Fruit fly (Drosophila melanogaster) whole organism, embryonic: Measurements from ENCODE around the gene Trf5.

Experiments used
- Abd-B ChIP-seq: fragments of 200-800 bp; sonication (Bioruptor generic); optimal IDR thresholded peaks from 2 replicates; lab custom pipeline; 2018; ENCODE audit warnings: missing biosample characterization, mild to moderate bottlenecking, missing genetic modification characterization, moderate library complexity
- Antp ChIP-seq: fragments of 200-800 bp; sonication (Bioruptor generic); optimal IDR thresholded peaks from 3 replicates; lab custom pipeline; 2016; ENCODE audit warnings: missing biosample characterization, missing genetic modification characterization
- Atf3 ChIP-seq: fragments of 200-800 bp; sonication (Bioruptor generic); optimal IDR thresholded peaks from 3 replicates; lab custom pipeline; 2016; ENCODE audit warnings: missing biosample characterization, missing genetic modification characterization
- CG10366 ChIP-seq: fragments of 200-800 bp; sonication (Bioruptor generic); IDR thresholded peaks from 2 replicates; pipeline ENCODE4 v1.3.6; 2022; ENCODE audit warnings: missing biosample characterization, missing genetic modification characterization
- CG10565 ChIP-seq: fragments of 200-800 bp; sonication (Bioruptor generic); optimal IDR thresholded peaks from 3 replicates; lab custom pipeline; 2016; ENCODE audit warnings: missing biosample characterization, mild to moderate bottlenecking, missing genetic modification characterization
- CG11093 ChIP-seq: fragments of 200-800 bp; sonication (Bioruptor generic); IDR thresholded peaks from 3 replicates; pipeline ENCODE4 v1.3.6; 2022; ENCODE audit warnings: missing biosample characterization, missing genetic modification characterization
- CG11695 ChIP-seq: fragments of 200-800 bp; sonication (Bioruptor generic); IDR thresholded peaks from 3 replicates; pipeline ENCODE4 v1.3.6; 2022; ENCODE audit warnings: missing biosample characterization, missing genetic modification characterization
- CG12071 ChIP-seq: fragments of 200-800 bp; sonication (Bioruptor generic); optimal IDR thresholded peaks from 3 replicates; lab custom pipeline; 2018; ENCODE audit warnings: missing biosample characterization, mild to moderate bottlenecking, missing genetic modification characterization
- CG12219 ChIP-seq: fragments of 200-800 bp; sonication (Bioruptor generic); optimal IDR thresholded peaks from 3 replicates; lab custom pipeline; 2018; ENCODE audit warnings: missing biosample characterization, mild to moderate bottlenecking, missing genetic modification characterization
- CG13894 ChIP-seq: fragments of 200-800 bp; sonication (Bioruptor generic); optimal IDR thresholded peaks from 3 replicates; lab custom pipeline; 2018; ENCODE audit warnings: missing biosample characterization, mild to moderate bottlenecking, missing genetic modification characterization, moderate library complexity
- CG1603 ChIP-seq: fragments of 200-800 bp; sonication (Bioruptor generic); optimal IDR thresholded peaks from 2 replicates; lab custom pipeline; 2019; ENCODE audit warnings: missing biosample characterization, mild to moderate bottlenecking, missing genetic modification characterization, moderate library complexity
- CG1792 ChIP-seq: fragments of 200-800 bp; sonication (Bioruptor generic); optimal IDR thresholded peaks from 2 replicates; lab custom pipeline; 2016; ENCODE audit warnings: missing biosample characterization, missing genetic modification characterization
- CG2116 ChIP-seq: fragments of 200-800 bp; sonication (Bioruptor generic); optimal IDR thresholded peaks from 3 replicates; lab custom pipeline; 2018; ENCODE audit warnings: missing biosample characterization, mild to moderate bottlenecking, missing genetic modification characterization
- CG42726 ChIP-seq: fragments of 200-800 bp; sonication (Bioruptor generic); IDR thresholded peaks from 2 replicates; pipeline ENCODE4 v1.3.6; 2022; ENCODE audit warnings: missing biosample characterization, missing genetic modification characterization; ENCODE audit not compliant: partially characterized antibody
- CG4404 ChIP-seq: fragments of 200-800 bp; sonication (Bioruptor generic); IDR thresholded peaks from 2 replicates; pipeline ENCODE4 v1.3.6; 2022; ENCODE audit warnings: missing biosample characterization, missing genetic modification characterization
- CG7786 ChIP-seq: fragments of 200-800 bp; sonication (Bioruptor generic); optimal IDR thresholded peaks from 2 replicates; lab custom pipeline; 2016; ENCODE audit warnings: missing biosample characterization, missing genetic modification characterization
- CG8944 ChIP-seq: fragments of 200-800 bp; sonication (Bioruptor generic); optimal IDR thresholded peaks from 3 replicates; lab custom pipeline; 2016; ENCODE audit warnings: missing biosample characterization, missing genetic modification characterization
- CG9932 ChIP-seq: fragments of 200-800 bp; sonication (Bioruptor generic); IDR thresholded peaks from 2 replicates; pipeline ENCODE4 v1.3.6; 2022; ENCODE audit warnings: missing biosample characterization, missing genetic modification characterization
- D19B ChIP-seq: fragments of 200-800 bp; sonication (Bioruptor generic); optimal IDR thresholded peaks from 2 replicates; lab custom pipeline; 2017; ENCODE audit warnings: missing biosample characterization, mild to moderate bottlenecking, missing genetic modification characterization
- Doc3 ChIP-seq: fragments of 200-800 bp; sonication (Bioruptor generic); IDR thresholded peaks from 3 replicates; pipeline ENCODE4 v1.3.6; 2022; ENCODE audit warnings: missing biosample characterization, missing genetic modification characterization; ENCODE audit not compliant: partially characterized antibody
- GATAe ChIP-seq: fragments of 200-800 bp; sonication (Bioruptor generic); conservative IDR thresholded peaks from 2 replicates; pipeline ENCODE4 v1.3.6; 2022; ENCODE audit warnings: missing biosample characterization, missing genetic modification characterization
- HHEX ChIP-seq: fragments of 200-800 bp; sonication (Bioruptor generic); optimal IDR thresholded peaks from 3 replicates; lab custom pipeline; 2017; ENCODE audit warnings: missing biosample characterization, mild to moderate bottlenecking, missing genetic modification characterization, missing genetic modification reagents
- Hmr ChIP-seq: fragments of 200-800 bp; sonication (Bioruptor generic); optimal IDR thresholded peaks from 3 replicates; lab custom pipeline; 2017; ENCODE audit warnings: mild to moderate bottlenecking, missing biosample characterization, missing genetic modification reagents, missing genetic modification characterization
- MESR4 ChIP-seq: fragments of 200-800 bp; sonication (Bioruptor generic); optimal IDR thresholded peaks from 2 replicates; lab custom pipeline; 2018; ENCODE audit warnings: missing biosample characterization, mild to moderate bottlenecking, missing genetic modification characterization, moderate library complexity
- NK7.1 ChIP-seq: fragments of 200-800 bp; sonication (Bioruptor generic); optimal IDR thresholded peaks from 3 replicates; lab custom pipeline; 2016; ENCODE audit warnings: missing biosample characterization, missing genetic modification characterization
- PHDP ChIP-seq: fragments of 200-800 bp; sonication (Bioruptor generic); optimal IDR thresholded peaks from 3 replicates; lab custom pipeline; 2018; ENCODE audit warnings: missing biosample characterization, mild to moderate bottlenecking, missing genetic modification characterization, moderate library complexity
- Xrp1 ChIP-seq: fragments of 200-800 bp; sonication (Bioruptor generic); IDR thresholded peaks from 2 replicates; pipeline ENCODE4 v1.3.6; 2022; ENCODE audit warnings: missing biosample characterization, missing genetic modification characterization
- br ChIP-seq: fragments of >200 bp; optimal IDR thresholded peaks from 2 replicates; lab custom pipeline; 2017
- disco-r ChIP-seq: fragments of 200-800 bp; sonication (Bioruptor generic); optimal IDR thresholded peaks from 2 replicates; lab custom pipeline; 2016; ENCODE audit warnings: missing biosample characterization, missing genetic modification characterization
- hbn ChIP-seq: fragments of 200-800 bp; sonication (Bioruptor generic); IDR thresholded peaks from 2 replicates; pipeline ENCODE4 v1.3.6; 2022; ENCODE audit warnings: missing biosample characterization, missing genetic modification characterization; ENCODE audit not compliant: partially characterized antibody
- hkb ChIP-seq, 2 experiments: fragments of 200-800 bp in 1 of 2; fragments of >200 bp in 1 of 2; sonication (Bioruptor generic) in 1 of 2; IDR thresholded peaks in 1 of 2; optimal IDR thresholded peaks in 1 of 2; 2 replicates each; pipeline versions ENCODE4 v1.3.6 to Lab custom; 2017 to 2022; ENCODE audit warnings: missing biosample characterization in 1 of 2, missing genetic modification characterization in 1 of 2
- jigr1 ChIP-seq: fragments of 200-800 bp; sonication (Bioruptor generic); IDR thresholded peaks from 3 replicates; pipeline ENCODE4 v1.3.6; 2022; ENCODE audit warnings: missing biosample characterization, missing genetic modification characterization
- knrl ChIP-seq: fragments of 200-800 bp; sonication (Bioruptor generic); IDR thresholded peaks from 3 replicates; pipeline ENCODE4 v1.3.6; 2022; ENCODE audit warnings: missing biosample characterization, missing genetic modification characterization; ENCODE audit not compliant: partially characterized antibody
- lola ChIP-seq, 3 experiments: fragments of >200 bp in 2 of 3; fragments of 200-800 bp in 1 of 3; sonication (Bioruptor generic) in 1 of 3; optimal IDR thresholded peaks; 2 replicates each; lab custom pipeline; 2017 to 2019; ENCODE audit warnings: missing biosample characterization in 3 of 3, missing genetic modification characterization in 3 of 3, mild to moderate bottlenecking in 1 of 3, moderate library complexity in 1 of 3
- otp ChIP-seq: fragments of 200-800 bp; sonication (Bioruptor generic); IDR thresholded peaks from 3 replicates; pipeline ENCODE4, ENCODE4 v1.3.6; 2022; ENCODE audit warnings: missing biosample characterization, missing genetic modification characterization
- p53 ChIP-seq: fragments of 200-800 bp; sonication (Bioruptor generic); optimal IDR thresholded peaks from 2 replicates; lab custom pipeline; 2016; ENCODE audit warnings: missing biosample characterization, missing genetic modification characterization
- pho ChIP-seq: fragments of 200-800 bp; sonication (Bioruptor generic); optimal IDR thresholded peaks from 2 replicates; lab custom pipeline; 2016; ENCODE audit warnings: missing biosample characterization, missing genetic modification characterization
- prd ChIP-seq, 3 experiments: fragments of >200 bp in 2 of 3; fragments of 200-800 bp in 1 of 3; sonication (Bioruptor generic) in 1 of 3; optimal IDR thresholded peaks in 2 of 3; IDR thresholded peaks in 1 of 3; 2 replicates in 2 of 3; 3 replicates in 1 of 3; pipeline versions ENCODE4 v1.3.6 to Lab custom; 2017 to 2022; ENCODE audit warnings: missing biosample characterization in 1 of 3, missing genetic modification characterization in 1 of 3
- unpg ChIP-seq: fragments of 200-800 bp; sonication (Bioruptor generic); optimal IDR thresholded peaks from 3 replicates; lab custom pipeline; 2018; ENCODE audit warnings: missing biosample characterization, mild to moderate bottlenecking, missing genetic modification characterization, moderate library complexity
- vvl ChIP-seq: fragments of 200-800 bp; sonication (Bioruptor generic); IDR thresholded peaks from 2 replicates; pipeline ENCODE4 v1.3.6; 2022; ENCODE audit warnings: missing biosample characterization, missing genetic modification characterization
- wdn ChIP-seq: fragments of 200-800 bp; sonication (Bioruptor generic); IDR thresholded peaks from 2 replicates; pipeline ENCODE4 v1.3.6; 2022; ENCODE audit warnings: missing biosample characterization, missing genetic modification characterization
- wek ChIP-seq: fragments of 200-800 bp; sonication (Bioruptor generic); optimal IDR thresholded peaks from 3 replicates; lab custom pipeline; 2018; ENCODE audit warnings: missing biosample characterization, mild to moderate bottlenecking, missing genetic modification characterization, moderate library complexity
- z ChIP-seq: fragments of 200-800 bp; sonication (Bioruptor generic); IDR thresholded peaks from 3 replicates; pipeline ENCODE4 v1.3.6; 2022; ENCODE audit warnings: missing biosample characterization, missing genetic modification characterization

Gene Trf5

DNA sequence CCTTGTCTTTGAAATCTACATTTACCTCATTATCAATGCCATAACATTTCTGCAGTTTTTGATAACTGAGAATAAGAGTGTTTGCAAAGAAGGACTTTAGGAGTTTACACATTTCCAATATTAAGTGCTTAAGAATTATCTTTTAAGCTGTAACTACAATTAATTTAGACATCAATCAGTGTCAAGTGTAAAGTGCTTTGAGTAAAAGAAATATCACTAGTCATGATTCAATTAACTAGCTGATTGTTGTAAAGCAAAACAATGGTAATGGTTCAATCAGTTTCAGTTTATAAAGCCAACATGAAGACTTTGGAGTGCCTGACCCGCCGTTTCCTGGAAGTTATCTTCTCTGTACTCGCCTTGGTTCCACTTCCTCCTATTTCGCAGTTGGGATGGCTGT lies 26.7 kb downstream of the Trf5 start, which contains the start of gene Gr23a:
Gene Gr23a (plus strand): TSS at position 301 of the 400 bp plus-strand sequence.
- TF ChIP-seq CG4404 (GFP tag; lab: Robert Waterston, UW) (no peak), wek (GFP tag; lab: Kevin White, UChicago) (no peak), CG1792 (GFP tag; lab: Kevin White, UChicago) (no peak), CG12219 (GFP tag; lab: Kevin White, UChicago) (no peak), CG11695 (GFP tag; lab: Robert Waterston, UW) (no peak), Hmr (GFP tag; lab: Kevin White, UChicago) (no peak), CG2116 (GFP tag; lab: Kevin White, UChicago) (no peak), Xrp1 (GFP tag; lab: Robert Waterston, UW) (no peak), pho (GFP tag; lab: Kevin White, UChicago) (no peak), br (lab: Kevin White, UChicago) (no peak), PHDP (no peak), Abd-B (GFP tag; lab: Kevin White, UChicago) (no peak), lola (GFP tag; optimal IDR thresholded peaks at IDR 0.05; lab: Kevin White, UChicago) (no peak), D19B (GFP tag; lab: Kevin White, UChicago) (no peak), Doc3 (GFP tag; lab: Robert Waterston, UW) (no peak)

DNA sequence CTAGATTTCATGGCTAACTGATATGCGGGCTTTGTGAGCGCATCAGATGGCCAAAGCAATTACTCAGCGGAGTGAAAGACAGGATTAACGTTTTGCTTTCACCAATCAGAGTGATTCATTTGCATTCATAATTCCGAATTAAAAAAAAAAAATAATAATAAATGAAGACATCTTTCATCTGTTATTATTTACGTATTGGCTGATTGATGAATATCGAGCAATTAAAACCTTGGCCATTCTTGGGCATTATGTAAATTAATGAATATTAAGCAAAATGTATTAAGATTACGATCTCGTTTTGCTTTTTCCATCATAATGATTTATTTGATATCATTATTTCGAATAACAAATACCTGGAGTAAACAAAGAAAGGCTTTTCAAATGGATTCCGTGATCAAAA lies 31.5 kb downstream of the Trf5 start, which contains the start of gene Trf4:
Gene Trf4 (plus strand): TSS at position 301 of the 400 bp plus-strand sequence.
- TF ChIP-seq CG13894 (tag; lab: Kevin White, UChicago) (no peak), CG8944 (GFP tag; lab: Kevin White, UChicago) (no peak), GATAe (no peak)

- TF ChIP-seq hbn, result no peak
- TF ChIP-seq CG1603 (tag; lab: Kevin White, UChicago), result no peak
- no peak for TF ChIP-seq MESR4
- no peak for TF ChIP-seq jigr1 (GFP tag; lab: Robert Waterston, UW)
- TF ChIP-seq HHEX, result no peak
- 0 out of 2 replicates have a peak, but pooled peaks have one; percentile 23 for TF ChIP-seq CG9932 (GFP tag; lab: Robert Waterston, UW)
- TF ChIP-seq CG10565 (GFP tag; lab: Kevin White, UChicago), result no peak
- TF ChIP-seq Atf3 (GFP tag; lab: Kevin White, UChicago), result no peak
- TF ChIP-seq knrl (GFP tag; lab: Robert Waterston, UW), result no peak
- 0 out of 3 replicates have a peak, but pooled peaks have one; percentile 11 for TF ChIP-seq CG11093
- no peak for TF ChIP-seq z
- no peak for TF ChIP-seq hkb (optimal IDR thresholded peaks at IDR 0.05; lab: Kevin White, UChicago)
- TF ChIP-seq hkb (GFP tag; IDR thresholded peaks at IDR 0.05; lab: Robert Waterston, UW), result no peak
- TF ChIP-seq Antp, result no peak
- TF ChIP-seq CG12071 (GFP tag; lab: Kevin White, UChicago), result no peak
- no peak for TF ChIP-seq unpg (GFP tag; lab: Kevin White, UChicago)
- no peak for TF ChIP-seq p53
- TF ChIP-seq otp, result no peak
- no peak for TF ChIP-seq wdn (GFP tag; lab: Robert Waterston, UW)
Measured at dm6 chr2L:2655094-2655493, 41.1 kb downstream of the Trf5 start, which contains the start of gene Prosbeta4R2. TSS of gene Prosbeta4R2 (plus strand) at chr2L:2655394.

DNA sequence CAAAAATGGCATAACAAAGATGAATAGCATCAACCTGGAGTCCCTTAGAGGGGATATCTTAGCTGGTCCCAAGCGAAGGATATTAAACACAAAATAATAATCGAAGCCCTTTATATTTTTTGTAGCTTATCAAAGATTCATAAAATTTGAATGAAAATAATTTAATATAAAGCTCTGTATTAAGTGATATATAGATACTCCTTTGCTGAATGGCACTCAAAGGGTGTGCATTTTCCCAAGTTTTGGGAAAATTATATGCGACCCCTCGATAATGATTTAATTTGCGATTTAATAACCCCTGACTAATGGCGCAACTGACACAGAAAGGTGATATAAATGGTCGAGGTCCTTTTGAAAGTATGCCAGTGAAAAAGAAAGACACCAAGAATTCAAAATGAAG lies 42.5 kb downstream of the Trf5 start, which contains the start of gene Or23a:
Gene Or23a (plus strand): TSS at position 301 of the 400 bp plus-strand sequence.
- TF ChIP-seq CG10366, result no peak
- no peak for TF ChIP-seq prd (optimal IDR thresholded peaks at IDR 0.05; lab: Kevin White, UChicago)
- TF ChIP-seq prd (GFP tag; IDR thresholded peaks at IDR 0.05; lab: Robert Waterston, UW), result no peak
- no peak for TF ChIP-seq disco-r (GFP tag; lab: Kevin White, UChicago)
- no peak for TF ChIP-seq vvl (GFP tag; lab: Robert Waterston, UW)
- no peak for TF ChIP-seq NK7.1
- TF ChIP-seq CG42726 (GFP tag; lab: Robert Waterston, UW), result no peak
- TF ChIP-seq CG7786 (GFP tag; lab: Kevin White, UChicago), result no peak
